Worm (Caenorhabditis elegans) whole organism, young adult: ENCODE data around the gene EEED8.4.

ENCODE experiments used
- F22D6.2 ChIP-seq: sonication (generic microtip); optimal IDR thresholded peaks from 2 replicates; lab custom pipeline; 2016; ENCODE audit warnings: mild to moderate bottlenecking, missing genetic modification characterization, missing compliant biosample characterization
- F37B4.10 ChIP-seq: fragments of 200-800 bp; sonication (Bioruptor generic); IDR thresholded peaks from 2 replicates; pipeline ENCODE4 v1.3.6; 2022; ENCODE audit warnings: missing genetic modification characterization, missing compliant biosample characterization
- F57C9.4 ChIP-seq: sonication (generic microtip); optimal IDR thresholded peaks from 2 replicates; lab custom pipeline; 2017; ENCODE audit warnings: mild to moderate bottlenecking, missing genetic modification characterization, missing compliant biosample characterization
- K11D2.4 ChIP-seq: fragments of 200-800 bp; sonication (Bioruptor generic); IDR thresholded peaks from 2 replicates; pipeline ENCODE4 v1.3.6; 2022; ENCODE audit warnings: missing genetic modification reagents, missing genetic modification characterization, missing compliant biosample characterization
- ceh-100 ChIP-seq: fragments of 200-800 bp; sonication (Bioruptor generic); IDR thresholded peaks from 2 replicates; pipeline ENCODE4 v1.3.6; 2022; ENCODE audit warnings: missing genetic modification reagents, missing genetic modification characterization, missing compliant biosample characterization
- egrh-3 ChIP-seq: fragments of 200-800 bp; sonication (Bioruptor generic); IDR thresholded peaks from 2 replicates; pipeline ENCODE4 v1.3.6; 2022; ENCODE audit warnings: missing genetic modification reagents, missing genetic modification characterization, missing compliant biosample characterization
- fkh-3 ChIP-seq: sonication (generic microtip); optimal IDR thresholded peaks from 2 replicates; lab custom pipeline; 2016; ENCODE audit warnings: mild to moderate bottlenecking, missing genetic modification characterization, missing compliant biosample characterization
- rec-8 ChIP-seq, 2 experiments: sonication (generic microtip); optimal IDR thresholded peaks; 2 replicates each; lab custom pipeline; 2016; ENCODE audit warnings: mild to moderate bottlenecking in 2 of 2, missing genetic modification characterization in 2 of 2, missing genetic modification reagents in 2 of 2, missing genotype in 2 of 2, missing biosample characterization in 1 of 2, missing compliant biosample characterization in 1 of 2, moderate library complexity in 1 of 2
- unc-130 ChIP-seq: sonication (generic microtip); optimal IDR thresholded peaks from 2 replicates; lab custom pipeline; 2016; ENCODE audit warnings: missing genetic modification reagents, missing genetic modification characterization, missing compliant biosample characterization

DNA sequence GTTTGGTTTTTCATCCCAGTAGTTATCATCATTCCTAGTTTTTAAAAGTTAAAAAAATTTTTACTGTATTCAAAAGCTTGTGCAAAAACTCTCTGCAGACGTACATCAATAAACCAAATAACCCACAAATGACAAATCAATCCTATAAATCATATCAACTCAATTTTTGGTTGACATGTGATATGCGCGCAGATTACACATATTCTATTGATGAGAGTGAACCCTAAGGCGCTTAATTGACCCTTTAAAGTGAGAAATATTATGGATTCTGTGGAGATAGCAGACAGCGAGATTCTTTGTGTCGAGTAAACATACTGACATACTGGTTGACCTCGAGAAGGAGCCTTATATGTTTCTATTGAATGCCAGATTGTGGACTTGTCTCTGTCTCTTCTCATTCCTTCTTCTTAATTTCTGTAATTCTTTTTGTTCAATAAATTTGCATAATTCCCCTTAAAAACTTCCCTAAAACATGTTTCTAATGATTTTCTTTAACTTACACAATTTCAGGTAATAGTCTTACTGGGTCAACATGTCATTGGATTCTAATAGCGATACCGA, 7.2 kb downstream of the EEED8.4 start, which contains the start of gene EEED8.2:
- TF ChIP-seq fkh-3 (no peak), unc-130 (GFP tag; lab: Kevin White, UChicago) (no peak), F37B4.10 (GFP tag; lab: Robert Waterston, UW) (no peak), K11D2.4 (GFP tag; lab: Robert Waterston, UW) (no peak), F57C9.4 (tag; lab: Kevin White, UChicago) (no peak), rec-8 (tag; optimal IDR thresholded peaks at IDR 0.05; lab: Kevin White, UChicago) (no peak), egrh-3 (GFP tag; lab: Robert Waterston, UW) (no peak), ceh-100 (no peak), F22D6.2 (tag; lab: Kevin White, UChicago) (no peak)
